Fruit fly (Drosophila melanogaster) whole organism, embryonic: ENCODE results near the gene CG7304.

Source experiments
- Blimp-1 ChIP-seq: fragments of 200-800 bp; sonication (Bioruptor generic); optimal IDR thresholded peaks from 3 replicates; lab custom pipeline; 2018; ENCODE audit warnings: missing biosample characterization, missing genetic modification characterization, mild to moderate bottlenecking, moderate library complexity, missing genetic modification reagents
- CG10209 ChIP-seq: fragments of 200-800 bp; sonication (Bioruptor generic); optimal IDR thresholded peaks from 3 replicates; lab custom pipeline; 2017; ENCODE audit warnings: missing biosample characterization, mild to moderate bottlenecking, missing genetic modification characterization, missing genetic modification reagents
- CG10267 ChIP-seq: fragments of 200-800 bp; sonication (Bioruptor generic); optimal IDR thresholded peaks from 2 replicates; lab custom pipeline; 2018; ENCODE audit warnings: missing biosample characterization, mild to moderate bottlenecking, missing genetic modification characterization, moderate library complexity
- CG11247 ChIP-seq: fragments of 200-800 bp; sonication (Bioruptor generic); IDR thresholded peaks from 2 replicates; pipeline ENCODE4 v1.3.6; 2022; ENCODE audit warnings: missing biosample characterization, missing genetic modification characterization
- CG12219 ChIP-seq: fragments of 200-800 bp; sonication (Bioruptor generic); optimal IDR thresholded peaks from 3 replicates; lab custom pipeline; 2018; ENCODE audit warnings: missing biosample characterization, mild to moderate bottlenecking, missing genetic modification characterization
- CG12744 ChIP-seq: fragments of 200-800 bp; sonication (Bioruptor generic); optimal IDR thresholded peaks from 2 replicates; lab custom pipeline; 2016; ENCODE audit warnings: missing biosample characterization, missing genetic modification characterization
- CG18599 ChIP-seq: fragments of 200-800 bp; sonication (Bioruptor generic); optimal IDR thresholded peaks from 3 replicates; lab custom pipeline; 2017; ENCODE audit warnings: missing biosample characterization, missing genetic modification characterization, mild to moderate bottlenecking, moderate library complexity, missing genetic modification reagents
- CG2120 ChIP-seq: fragments of 200-800 bp; sonication (Bioruptor generic); optimal IDR thresholded peaks from 3 replicates; lab custom pipeline; 2016; ENCODE audit warnings: missing biosample characterization, missing genetic modification characterization
- CG2712 ChIP-seq: fragments of 200-800 bp; optimal IDR thresholded peaks from 3 replicates; lab custom pipeline; 2019; ENCODE audit warnings: missing biosample characterization, mild to moderate bottlenecking, missing genetic modification characterization, moderate library complexity
- CG2875 ChIP-seq: fragments of 200-800 bp; sonication (Bioruptor generic); optimal IDR thresholded peaks from 2 replicates; lab custom pipeline; 2017; ENCODE audit warnings: missing biosample characterization, mild to moderate bottlenecking, missing genetic modification characterization, missing genetic modification reagents
- CG33557 ChIP-seq: fragments of 200-800 bp; sonication (Bioruptor generic); optimal IDR thresholded peaks from 2 replicates; lab custom pipeline; 2019; ENCODE audit warnings: missing biosample characterization, mild to moderate bottlenecking, missing genetic modification characterization, moderate library complexity
- CG6654 ChIP-seq: fragments of 200-800 bp; sonication (Bioruptor generic); optimal IDR thresholded peaks from 2 replicates; lab custom pipeline; 2017; ENCODE audit warnings: missing biosample characterization, mild to moderate bottlenecking, missing genetic modification characterization
- CG6854 ChIP-seq: fragments of 200-800 bp; sonication (Bioruptor generic); optimal IDR thresholded peaks from 3 replicates; lab custom pipeline; 2017; ENCODE audit warnings: missing biosample characterization, mild to moderate bottlenecking, missing genetic modification characterization
- CG7839 ChIP-seq: fragments of 200-800 bp; sonication (Bioruptor generic); optimal IDR thresholded peaks from 3 replicates; lab custom pipeline; 2018; ENCODE audit warnings: missing biosample characterization, mild to moderate bottlenecking, missing genetic modification characterization, moderate library complexity
- CG8944 ChIP-seq: fragments of 200-800 bp; sonication (Bioruptor generic); optimal IDR thresholded peaks from 3 replicates; lab custom pipeline; 2016; ENCODE audit warnings: missing biosample characterization, missing genetic modification characterization
- CG9215 ChIP-seq: fragments of 200-800 bp; sonication (Bioruptor generic); IDR thresholded peaks from 2 replicates; pipeline ENCODE4 v1.3.6; 2022; ENCODE audit warnings: missing biosample characterization, missing genetic modification characterization
- Chrac-16 ChIP-seq: fragments of 200-800 bp; sonication (Bioruptor generic); optimal IDR thresholded peaks from 3 replicates; lab custom pipeline; 2016; ENCODE audit warnings: missing biosample characterization, missing genetic modification characterization
- CoRest ChIP-seq: fragments of 200-800 bp; sonication (Bioruptor generic); optimal IDR thresholded peaks from 3 replicates; lab custom pipeline; 2018; ENCODE audit warnings: missing biosample characterization, mild to moderate bottlenecking, missing genetic modification characterization, moderate library complexity
- D19B ChIP-seq: fragments of 200-800 bp; sonication (Bioruptor generic); optimal IDR thresholded peaks from 2 replicates; lab custom pipeline; 2017; ENCODE audit warnings: missing biosample characterization, mild to moderate bottlenecking, missing genetic modification characterization
- Eip74EF ChIP-seq, 2 experiments: fragments of 200-800 bp in 1 of 2; fragments of >200 bp in 1 of 2; sonication (Bioruptor generic) in 1 of 2; optimal IDR thresholded peaks; 2 replicates each; lab custom pipeline; 2017 to 2019; ENCODE audit warnings: missing biosample characterization in 2 of 2, missing genetic modification characterization in 2 of 2, mild to moderate bottlenecking in 1 of 2, moderate library complexity in 1 of 2
- Elba2 ChIP-seq: fragments of 200-800 bp; sonication (Bioruptor generic); optimal IDR thresholded peaks from 3 replicates; lab custom pipeline; 2016; ENCODE audit warnings: missing biosample characterization, missing genetic modification characterization
- HLHmδ ChIP-seq: fragments of 200-800 bp; sonication (Bioruptor generic); optimal IDR thresholded peaks from 2 replicates; lab custom pipeline; 2018; ENCODE audit warnings: missing biosample characterization, mild to moderate bottlenecking, missing genetic modification characterization, moderate library complexity
- Hmr ChIP-seq: fragments of 200-800 bp; sonication (Bioruptor generic); optimal IDR thresholded peaks from 3 replicates; lab custom pipeline; 2017; ENCODE audit warnings: mild to moderate bottlenecking, missing biosample characterization, missing genetic modification reagents, missing genetic modification characterization
- Kr ChIP-seq: fragments of 200-800 bp; sonication (Bioruptor generic); optimal IDR thresholded peaks from 2 replicates; lab custom pipeline; 2017; ENCODE audit warnings: missing biosample characterization, mild to moderate bottlenecking, missing genetic modification characterization
- Mrtf ChIP-seq: fragments of 200-800 bp; sonication (Bioruptor generic); IDR thresholded peaks from 3 replicates; pipeline ENCODE4 v1.3.6; 2022; ENCODE audit warnings: missing biosample characterization, missing genetic modification characterization
- Nf-YC ChIP-seq: fragments of 200-800 bp; optimal IDR thresholded peaks from 3 replicates; lab custom pipeline; 2019; ENCODE audit warnings: missing biosample characterization, mild to moderate bottlenecking, missing genetic modification characterization, moderate library complexity
- Tbp ChIP-seq: fragments of >200 bp; optimal IDR thresholded peaks from 2 replicates; lab custom pipeline; 2018; ENCODE audit warnings: missing biosample characterization, missing genetic modification characterization
- Vsx1 ChIP-seq: fragments of 200-800 bp; sonication (Bioruptor generic); optimal IDR thresholded peaks from 2 replicates; lab custom pipeline; 2017; ENCODE audit warnings: missing biosample characterization, mild to moderate bottlenecking, missing genetic modification characterization, missing genetic modification reagents
- Xbp1 ChIP-seq: fragments of 200-800 bp; sonication (Bioruptor generic); optimal IDR thresholded peaks from 3 replicates; lab custom pipeline; 2016; ENCODE audit warnings: missing biosample characterization, mild to moderate bottlenecking, missing genetic modification characterization
- amos ChIP-seq: fragments of 200-800 bp; sonication (Bioruptor generic); IDR thresholded peaks from 2 replicates; pipeline ENCODE4 v1.3.6; 2022; ENCODE audit warnings: missing biosample characterization, missing genetic modification characterization; ENCODE audit not compliant: partially characterized antibody
- btn ChIP-seq: fragments of 200-800 bp; sonication (Bioruptor generic); optimal IDR thresholded peaks from 2 replicates; lab custom pipeline; 2016; ENCODE audit warnings: missing biosample characterization, missing genetic modification characterization
- eve ChIP-seq, 2 experiments: fragments of >200 bp; optimal IDR thresholded peaks; 2 replicates each; lab custom pipeline; 2017; ENCODE audit warnings: missing biosample characterization in 2 of 2, missing genetic modification characterization in 2 of 2
- grau ChIP-seq: fragments of 200-800 bp; optimal IDR thresholded peaks from 3 replicates; lab custom pipeline; 2019; ENCODE audit warnings: missing biosample characterization, mild to moderate bottlenecking, missing genetic modification characterization, moderate library complexity
- lola ChIP-seq, 3 experiments: fragments of >200 bp in 2 of 3; fragments of 200-800 bp in 1 of 3; sonication (Bioruptor generic) in 1 of 3; optimal IDR thresholded peaks; 2 replicates each; lab custom pipeline; 2017 to 2019; ENCODE audit warnings: missing biosample characterization in 3 of 3, missing genetic modification characterization in 3 of 3, mild to moderate bottlenecking in 1 of 3, moderate library complexity in 1 of 3
- maf-S ChIP-seq: fragments of 200-800 bp; sonication (Bioruptor generic); optimal IDR thresholded peaks from 2 replicates; lab custom pipeline; 2016; ENCODE audit warnings: missing biosample characterization, missing genetic modification characterization
- mirr ChIP-seq: fragments of 200-800 bp; sonication (Bioruptor generic); optimal IDR thresholded peaks from 3 replicates; lab custom pipeline; 2018; ENCODE audit warnings: missing biosample characterization, mild to moderate bottlenecking, missing genetic modification characterization
- otp ChIP-seq: fragments of 200-800 bp; sonication (Bioruptor generic); IDR thresholded peaks from 3 replicates; pipeline ENCODE4, ENCODE4 v1.3.6; 2022; ENCODE audit warnings: missing biosample characterization, missing genetic modification characterization
- repo ChIP-seq: fragments of 200-800 bp; sonication (Bioruptor generic); optimal IDR thresholded peaks from 2 replicates; lab custom pipeline; 2016; ENCODE audit warnings: missing biosample characterization, missing genetic modification characterization
- sima ChIP-seq: fragments of 200-800 bp; sonication (Bioruptor generic); optimal IDR thresholded peaks from 2 replicates; lab custom pipeline; 2016; ENCODE audit warnings: missing biosample characterization, missing genetic modification characterization
- slou ChIP-seq: fragments of 200-800 bp; sonication (Bioruptor generic); optimal IDR thresholded peaks from 3 replicates; lab custom pipeline; 2016; ENCODE audit warnings: missing biosample characterization, missing genetic modification characterization
- tll ChIP-seq, 2 experiments: fragments of 200-800 bp in 1 of 2; fragments of >200 bp in 1 of 2; sonication (Bioruptor generic) in 1 of 2; optimal IDR thresholded peaks; 2 replicates each; lab custom pipeline; 2017 to 2019; ENCODE audit warnings: missing biosample characterization in 2 of 2, missing genetic modification characterization in 2 of 2, mild to moderate bottlenecking in 1 of 2, moderate library complexity in 1 of 2
- trem ChIP-seq: fragments of 200-800 bp; optimal IDR thresholded peaks from 3 replicates; lab custom pipeline; 2019; ENCODE audit warnings: missing biosample characterization, mild to moderate bottlenecking, missing genetic modification characterization, moderate library complexity
- unpg ChIP-seq: fragments of 200-800 bp; sonication (Bioruptor generic); optimal IDR thresholded peaks from 3 replicates; lab custom pipeline; 2018; ENCODE audit warnings: missing biosample characterization, mild to moderate bottlenecking, missing genetic modification characterization, moderate library complexity
- vfl ChIP-seq: fragments of 200-800 bp; sonication (Bioruptor generic); optimal IDR thresholded peaks from 2 replicates; lab custom pipeline; 2016; ENCODE audit warnings: missing biosample characterization, missing genetic modification characterization
- wek ChIP-seq: fragments of 200-800 bp; sonication (Bioruptor generic); optimal IDR thresholded peaks from 3 replicates; lab custom pipeline; 2018; ENCODE audit warnings: missing biosample characterization, mild to moderate bottlenecking, missing genetic modification characterization, moderate library complexity
- zen ChIP-seq: fragments of 200-800 bp; sonication (Bioruptor generic); optimal IDR thresholded peaks from 3 replicates; lab custom pipeline; 2018; ENCODE audit warnings: missing biosample characterization, mild to moderate bottlenecking, missing genetic modification characterization, moderate library complexity
- zf30C ChIP-seq: fragments of 200-800 bp; sonication (Bioruptor generic); optimal IDR thresholded peaks from 3 replicates; lab custom pipeline; 2018; ENCODE audit warnings: missing biosample characterization, mild to moderate bottlenecking, missing genetic modification characterization

CG7304 gene

DNA sequence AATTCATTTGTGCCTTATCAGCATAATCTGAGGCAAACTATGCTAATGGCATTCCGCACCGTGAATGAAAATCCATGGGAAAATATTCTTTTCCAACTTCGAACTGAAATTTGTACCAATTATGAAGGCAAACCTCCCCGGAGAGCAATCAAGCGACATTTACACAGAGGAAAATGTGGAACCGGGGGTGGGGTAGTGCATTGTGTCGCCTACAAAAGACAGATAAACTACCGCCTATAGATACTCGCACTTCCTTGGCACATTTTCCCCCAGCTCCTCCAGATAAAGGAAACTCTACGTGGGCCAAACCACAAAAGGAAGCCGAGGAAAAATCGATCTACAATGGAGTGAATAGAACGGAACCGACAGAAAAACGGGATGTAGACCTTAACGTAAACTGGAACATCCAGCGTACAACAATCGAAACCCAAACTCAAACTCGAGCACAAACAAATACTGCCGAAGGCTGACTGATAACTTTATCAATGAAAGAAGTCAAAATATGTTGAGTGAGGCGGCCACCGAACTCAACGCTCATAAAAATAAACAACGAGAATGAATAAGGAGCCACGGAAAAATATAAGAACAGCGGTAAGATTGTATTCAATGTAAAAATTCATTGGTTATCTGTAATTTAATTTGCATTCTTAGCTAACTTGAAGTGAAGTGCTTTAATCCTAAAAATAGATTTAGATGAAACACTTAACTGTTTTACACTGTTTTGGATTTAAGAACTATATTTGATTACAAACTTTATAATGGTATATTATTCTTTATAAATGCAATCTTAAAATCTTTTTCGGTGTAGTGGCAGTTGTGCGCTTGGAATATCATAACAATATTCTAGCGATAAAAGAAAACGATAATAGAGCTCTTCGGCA is 11.4 kb downstream of the CG7304 start (continued):
- TF ChIP-seq grau (tag; lab: Kevin White, UChicago), result peak; percentile 60
- peak; percentile 21 for TF ChIP-seq btn (GFP tag; lab: Kevin White, UChicago)
- peak; percentile 44 for TF ChIP-seq CoRest
- TF ChIP-seq Blimp-1 (GFP tag; lab: Kevin White, UChicago), result peak; percentile 84
- peak; percentile 53 for TF ChIP-seq zf30C
- peak; percentile 32 for TF ChIP-seq CG2875 (GFP tag; lab: Kevin White, UChicago)
- no peak for TF ChIP-seq slou
- peak; percentile 64 for TF ChIP-seq zen (tag; lab: Kevin White, UChicago)
- no peak for TF ChIP-seq CG6854 (GFP tag; lab: Kevin White, UChicago)
- TF ChIP-seq Xbp1, result no peak
- peak; percentile 23 for TF ChIP-seq mirr (GFP tag; lab: Kevin White, UChicago)
- TF ChIP-seq sima (GFP tag; lab: Kevin White, UChicago), result no peak
- no peak for TF ChIP-seq wek (GFP tag; lab: Kevin White, UChicago)
- peak in 1 of 3 experiments; percentile 35 for TF ChIP-seq lola (GFP tag; optimal IDR thresholded peaks at IDR 0.05; lab: Kevin White, UChicago)
- TF ChIP-seq maf-S, result no peak
- TF ChIP-seq otp, result no peak
- TF ChIP-seq CG33557 (GFP tag; lab: Kevin White, UChicago), result peak; percentile 39
- peak; percentile 76 for TF ChIP-seq CG7839 (tag; lab: Kevin White, UChicago)
- no peak for TF ChIP-seq CG9215
- TF ChIP-seq Vsx1, result peak; percentile 28
- no peak for TF ChIP-seq eve (GFP tag; optimal IDR thresholded peaks at IDR 0.05; lab: Kevin White, UChicago)
- no peak for TF ChIP-seq vfl (GFP tag; lab: Kevin White, UChicago)
- peak; percentile 10 for TF ChIP-seq Kr (GFP tag; lab: Kevin White, UChicago)
- TF ChIP-seq Eip74EF (GFP tag; optimal IDR thresholded peaks at IDR 0.05; lab: Kevin White, UChicago), result no peak
- TF ChIP-seq tll (GFP tag; optimal IDR thresholded peaks at IDR 0.05; lab: Kevin White, UChicago), result peak in 1 of 2 experiments; percentile 47
- TF ChIP-seq CG10209 (GFP tag; lab: Kevin White, UChicago), result no peak
- no peak for TF ChIP-seq CG8944 (GFP tag; lab: Kevin White, UChicago)
- peak; percentile 67 for TF ChIP-seq unpg
- TF ChIP-seq CG6654 (GFP tag; lab: Kevin White, UChicago), result peak; percentile 19
- TF ChIP-seq repo (GFP tag; lab: Kevin White, UChicago), result peak; percentile 3
- TF ChIP-seq CG18599 (GFP tag; lab: Kevin White, UChicago), result peak; percentile 58
- TF ChIP-seq trem (tag; lab: Kevin White, UChicago), result peak; percentile 65
- no peak for TF ChIP-seq Chrac-16 (GFP tag; lab: Kevin White, UChicago)
- TF ChIP-seq CG2120 (GFP tag; lab: Kevin White, UChicago), result peak; percentile 0
- TF ChIP-seq CG12219 (GFP tag; lab: Kevin White, UChicago), result no peak
- TF ChIP-seq CG12744 (GFP tag; lab: Kevin White, UChicago), result no peak
- no peak for TF ChIP-seq Tbp (GFP tag; lab: Kevin White, UChicago)
- no peak for TF ChIP-seq D19B (GFP tag; lab: Kevin White, UChicago)
- peak; percentile 52 for TF ChIP-seq Hmr (GFP tag; lab: Kevin White, UChicago)
- peak; percentile 45; the same call in 1 of the 3 replicates for TF ChIP-seq Mrtf
- no peak for TF ChIP-seq Elba2 (GFP tag; lab: Kevin White, UChicago)
- peak; percentile 64 for TF ChIP-seq CG2712 (tag; lab: Kevin White, UChicago)
- peak; percentile 77 for TF ChIP-seq CG10267
- no peak for TF ChIP-seq Nf-YC
- no peak for TF ChIP-seq CG11247 (GFP tag; lab: Robert Waterston, UW)
- TF ChIP-seq amos, result no peak
- no peak for TF ChIP-seq HLHmδ (GFP tag; lab: Kevin White, UChicago)
